Fruit fly (Drosophila melanogaster) whole organism, embryonic: Measurements from ENCODE around the gene CG2611.

Experiments used
- CG12769 ChIP-seq: fragments of 200-800 bp; sonication (Bioruptor generic); optimal IDR thresholded peaks from 2 replicates; lab custom pipeline; 2019; ENCODE audit warnings: missing biosample characterization, mild to moderate bottlenecking, missing genetic modification characterization, moderate library complexity
- CG7372 ChIP-seq: fragments of 200-800 bp; sonication (Bioruptor generic); IDR thresholded peaks from 2 replicates; pipeline ENCODE4 v1.3.6; 2022; ENCODE audit warnings: missing biosample characterization, missing genetic modification characterization
- Dad ChIP-seq: fragments of 200-800 bp; sonication (Bioruptor generic); optimal IDR thresholded peaks from 3 replicates; lab custom pipeline; 2016; ENCODE audit warnings: missing biosample characterization, missing genetic modification characterization
- Dek ChIP-seq: fragments of 200-800 bp; sonication (Bioruptor generic); optimal IDR thresholded peaks from 3 replicates; lab custom pipeline; 2019; ENCODE audit warnings: missing biosample characterization, mild to moderate bottlenecking, missing genetic modification characterization, moderate library complexity
- HLHmδ ChIP-seq: fragments of 200-800 bp; sonication (Bioruptor generic); optimal IDR thresholded peaks from 2 replicates; lab custom pipeline; 2018; ENCODE audit warnings: missing biosample characterization, mild to moderate bottlenecking, missing genetic modification characterization, moderate library complexity
- Mes4 ChIP-seq: fragments of 200-800 bp; sonication (Bioruptor generic); optimal IDR thresholded peaks from 2 replicates; lab custom pipeline; 2016; ENCODE audit warnings: missing biosample characterization, missing genetic modification characterization
- cwo ChIP-seq: fragments of 200-800 bp; sonication (Bioruptor generic); optimal IDR thresholded peaks from 3 replicates; lab custom pipeline; 2017; ENCODE audit warnings: missing biosample characterization, missing genetic modification characterization, mild to moderate bottlenecking, moderate library complexity, missing genetic modification reagents
- dan ChIP-seq: fragments of 200-800 bp; sonication (Bioruptor generic); IDR thresholded peaks from 2 replicates; pipeline ENCODE4 v1.3.6; 2022; ENCODE audit warnings: missing biosample characterization, missing genetic modification characterization
- knrl ChIP-seq: fragments of 200-800 bp; sonication (Bioruptor generic); IDR thresholded peaks from 3 replicates; pipeline ENCODE4 v1.3.6; 2022; ENCODE audit warnings: missing biosample characterization, missing genetic modification characterization; ENCODE audit not compliant: partially characterized antibody
- pzg ChIP-seq: fragments of 200-800 bp; sonication (Bioruptor generic); optimal IDR thresholded peaks from 3 replicates; lab custom pipeline; 2018; ENCODE audit warnings: missing biosample characterization, mild to moderate bottlenecking, missing genetic modification characterization, moderate library complexity

- TF ChIP-seq CG12769 (tag; lab: Kevin White, UChicago) = no peak
- no peak for TF ChIP-seq pzg (GFP tag; lab: Kevin White, UChicago)
- no peak for TF ChIP-seq cwo (GFP tag; lab: Kevin White, UChicago)
- TF ChIP-seq HLHmδ (GFP tag; lab: Kevin White, UChicago) = no peak
- no peak for TF ChIP-seq Dad (GFP tag; lab: Kevin White, UChicago)
- TF ChIP-seq knrl (GFP tag; lab: Robert Waterston, UW) = no peak
- no peak for TF ChIP-seq Dek (tag; lab: Kevin White, UChicago)
- no peak for TF ChIP-seq CG7372 (GFP tag; lab: Robert Waterston, UW)
- TF ChIP-seq Mes4 (GFP tag; lab: Kevin White, UChicago) = no peak
- no peak for TF ChIP-seq dan (GFP tag; lab: Robert Waterston, UW)
Observed at dm6 chr2L:20634215-20634614, 15.8 kb upstream of the CG2611 start, which contains the start of gene CG17472.
